Fruit fly (Drosophila melanogaster) whole organism, embryonic: ENCODE results near the gene mRpS10.

Experiments
- Atf-2 ChIP-seq: fragments of 200-800 bp; sonication (Bioruptor generic); optimal IDR thresholded peaks from 2 replicates; lab custom pipeline; 2016; ENCODE audit warnings: missing biosample characterization, missing genetic modification characterization
- Bdp1 ChIP-seq: fragments of 200-800 bp; sonication (Bioruptor generic); optimal IDR thresholded peaks from 3 replicates; lab custom pipeline; 2016; ENCODE audit warnings: missing biosample characterization, missing genetic modification characterization
- Blimp-1 ChIP-seq: fragments of 200-800 bp; sonication (Bioruptor generic); optimal IDR thresholded peaks from 3 replicates; lab custom pipeline; 2018; ENCODE audit warnings: missing biosample characterization, missing genetic modification characterization, mild to moderate bottlenecking, moderate library complexity, missing genetic modification reagents
- CG10267 ChIP-seq: fragments of 200-800 bp; sonication (Bioruptor generic); optimal IDR thresholded peaks from 2 replicates; lab custom pipeline; 2018; ENCODE audit warnings: missing biosample characterization, mild to moderate bottlenecking, missing genetic modification characterization, moderate library complexity
- CG11695 ChIP-seq: fragments of 200-800 bp; sonication (Bioruptor generic); IDR thresholded peaks from 3 replicates; pipeline ENCODE4 v1.3.6; 2022; ENCODE audit warnings: missing biosample characterization, missing genetic modification characterization
- CG12219 ChIP-seq: fragments of 200-800 bp; sonication (Bioruptor generic); optimal IDR thresholded peaks from 3 replicates; lab custom pipeline; 2018; ENCODE audit warnings: missing biosample characterization, mild to moderate bottlenecking, missing genetic modification characterization
- CG12744 ChIP-seq: fragments of 200-800 bp; sonication (Bioruptor generic); optimal IDR thresholded peaks from 2 replicates; lab custom pipeline; 2016; ENCODE audit warnings: missing biosample characterization, missing genetic modification characterization
- CG13624 ChIP-seq: fragments of 200-800 bp; sonication (Bioruptor generic); optimal IDR thresholded peaks from 2 replicates; lab custom pipeline; 2016; ENCODE audit warnings: missing biosample characterization, missing genetic modification characterization
- CG15269 ChIP-seq: fragments of 200-800 bp; sonication (Bioruptor generic); optimal IDR thresholded peaks from 2 replicates; lab custom pipeline; 2018; ENCODE audit warnings: missing biosample characterization, mild to moderate bottlenecking, missing genetic modification characterization, moderate library complexity
- CG1832 ChIP-seq: fragments of 200-800 bp; sonication (Bioruptor generic); optimal IDR thresholded peaks from 2 replicates; lab custom pipeline; 2017; ENCODE audit warnings: missing biosample characterization, mild to moderate bottlenecking, missing genetic modification characterization, inconsistent platforms
- CG2678 ChIP-seq: fragments of 200-800 bp; sonication (Bioruptor generic); optimal IDR thresholded peaks from 3 replicates; lab custom pipeline; 2019; ENCODE audit warnings: missing biosample characterization, mild to moderate bottlenecking, missing genetic modification characterization, moderate library complexity
- CG3847 ChIP-seq: fragments of 200-800 bp; sonication (Bioruptor generic); IDR thresholded peaks from 2 replicates; pipeline ENCODE4 v1.3.6; 2022; ENCODE audit warnings: missing biosample characterization, missing genetic modification characterization
- CG4328 ChIP-seq: fragments of 200-800 bp; sonication (Bioruptor generic); optimal IDR thresholded peaks from 3 replicates; lab custom pipeline; 2017; ENCODE audit warnings: missing biosample characterization, missing genetic modification reagents, missing genetic modification characterization
- CG4707 ChIP-seq: fragments of 200-800 bp; sonication (Bioruptor generic); optimal IDR thresholded peaks from 2 replicates; lab custom pipeline; 2018; ENCODE audit warnings: missing biosample characterization, mild to moderate bottlenecking, missing genetic modification characterization, moderate library complexity
- CG4730 ChIP-seq: fragments of 200-800 bp; sonication (Bioruptor generic); IDR thresholded peaks from 2 replicates; pipeline ENCODE4 v1.3.6; 2022; ENCODE audit warnings: missing biosample characterization, missing genetic modification characterization
- CG6254 ChIP-seq: fragments of 200-800 bp; sonication (Bioruptor generic); optimal IDR thresholded peaks from 3 replicates; lab custom pipeline; 2017; ENCODE audit warnings: mild to moderate bottlenecking, missing biosample characterization, missing genetic modification reagents, missing genetic modification characterization
- CG6654 ChIP-seq: fragments of 200-800 bp; sonication (Bioruptor generic); optimal IDR thresholded peaks from 2 replicates; lab custom pipeline; 2017; ENCODE audit warnings: missing biosample characterization, mild to moderate bottlenecking, missing genetic modification characterization
- CG9876 ChIP-seq: fragments of 200-800 bp; sonication (Bioruptor generic); optimal IDR thresholded peaks from 2 replicates; lab custom pipeline; 2016; ENCODE audit warnings: missing biosample characterization, missing genetic modification characterization
- CkIIα-i1 ChIP-seq: fragments of 200-800 bp; sonication (Bioruptor generic); IDR thresholded peaks from 2 replicates; pipeline ENCODE4 v1.3.6; 2022; ENCODE audit warnings: missing biosample characterization, missing genetic modification characterization
- Dfd ChIP-seq, 2 experiments: fragments of >200 bp; optimal IDR thresholded peaks; 2 replicates each; lab custom pipeline; 2017; ENCODE audit warnings: missing biosample characterization in 2 of 2, missing genetic modification characterization in 2 of 2
- Dref ChIP-seq: fragments of 200-800 bp; sonication (Bioruptor generic); IDR thresholded peaks from 2 replicates; pipeline ENCODE4 v1.3.6; 2022; ENCODE audit warnings: missing biosample characterization, missing genetic modification characterization
- E2f2 ChIP-seq: fragments of 200-800 bp; sonication (Bioruptor generic); IDR thresholded peaks from 2 replicates; pipeline ENCODE4 v1.3.6; 2022; ENCODE audit warnings: missing biosample characterization, missing genetic modification characterization
- Elba2 ChIP-seq: fragments of 200-800 bp; sonication (Bioruptor generic); optimal IDR thresholded peaks from 3 replicates; lab custom pipeline; 2016; ENCODE audit warnings: missing biosample characterization, missing genetic modification characterization
- Hr78 ChIP-seq, 2 experiments: fragments of 200-800 bp in 1 of 2; fragments of >200 bp in 1 of 2; sonication (Bioruptor generic) in 1 of 2; optimal IDR thresholded peaks; 2 replicates each; lab custom pipeline; 2017 to 2019; ENCODE audit warnings: missing biosample characterization in 2 of 2, missing genetic modification characterization in 2 of 2, mild to moderate bottlenecking in 1 of 2, moderate library complexity in 1 of 2
- NK7.1 ChIP-seq: fragments of 200-800 bp; sonication (Bioruptor generic); optimal IDR thresholded peaks from 3 replicates; lab custom pipeline; 2016; ENCODE audit warnings: missing biosample characterization, missing genetic modification characterization
- Rfx ChIP-seq: fragments of 200-800 bp; sonication (Bioruptor generic); IDR thresholded peaks from 2 replicates; pipeline ENCODE4 v1.3.6; 2022; ENCODE audit warnings: missing biosample characterization, missing genetic modification characterization
- Sry-β ChIP-seq: fragments of 200-800 bp; sonication (Bioruptor generic); optimal IDR thresholded peaks from 2 replicates; lab custom pipeline; 2018; ENCODE audit warnings: missing biosample characterization, mild to moderate bottlenecking, missing genetic modification characterization, moderate library complexity
- Tbp ChIP-seq: fragments of >200 bp; optimal IDR thresholded peaks from 2 replicates; lab custom pipeline; 2018; ENCODE audit warnings: missing biosample characterization, missing genetic modification characterization
- Xrp1 ChIP-seq: fragments of 200-800 bp; sonication (Bioruptor generic); IDR thresholded peaks from 2 replicates; pipeline ENCODE4 v1.3.6; 2022; ENCODE audit warnings: missing biosample characterization, missing genetic modification characterization
- al ChIP-seq: fragments of 200-800 bp; sonication (Bioruptor generic); IDR thresholded peaks from 2 replicates; pipeline ENCODE4 v1.3.6; 2022; ENCODE audit warnings: missing biosample characterization, missing genetic modification characterization
- aop ChIP-seq: fragments of 200-800 bp; sonication (Bioruptor generic); IDR thresholded peaks from 2 replicates; pipeline ENCODE4 v1.3.6; 2022; ENCODE audit warnings: missing biosample characterization, missing genetic modification characterization
- ase ChIP-seq: fragments of 200-800 bp; sonication (Bioruptor generic); IDR thresholded peaks from 3 replicates; pipeline ENCODE4 v1.3.6; 2022; ENCODE audit warnings: missing biosample characterization, missing genetic modification characterization
- az2 ChIP-seq: fragments of 200-800 bp; sonication (Bioruptor generic); optimal IDR thresholded peaks from 3 replicates; lab custom pipeline; 2016; ENCODE audit warnings: missing biosample characterization, missing genetic modification characterization
- cas ChIP-seq: fragments of 200-800 bp; sonication (Bioruptor generic); IDR thresholded peaks from 2 replicates; pipeline ENCODE4 v1.3.6; 2022; ENCODE audit warnings: missing biosample characterization, missing genetic modification characterization
- crc ChIP-seq: fragments of 200-800 bp; sonication (Bioruptor generic); optimal IDR thresholded peaks from 2 replicates; lab custom pipeline; 2016; ENCODE audit warnings: missing biosample characterization, missing genetic modification characterization
- dan ChIP-seq: fragments of 200-800 bp; sonication (Bioruptor generic); IDR thresholded peaks from 2 replicates; pipeline ENCODE4 v1.3.6; 2022; ENCODE audit warnings: missing biosample characterization, missing genetic modification characterization
- fd102C ChIP-seq: fragments of 200-800 bp; sonication (Bioruptor generic); optimal IDR thresholded peaks from 2 replicates; lab custom pipeline; 2018; ENCODE audit warnings: missing biosample characterization, mild to moderate bottlenecking, missing genetic modification characterization, moderate library complexity
- fru ChIP-seq: fragments of >200 bp; optimal IDR thresholded peaks from 2 replicates; lab custom pipeline; 2017
- grn ChIP-seq: fragments of 200-800 bp; sonication (Bioruptor generic); optimal IDR thresholded peaks from 3 replicates; lab custom pipeline; 2017; ENCODE audit warnings: missing biosample characterization, missing genetic modification characterization
- ind ChIP-seq: fragments of 200-800 bp; sonication (Bioruptor generic); optimal IDR thresholded peaks from 3 replicates; lab custom pipeline; 2016; ENCODE audit warnings: missing biosample characterization, missing genetic modification characterization
- kni ChIP-seq: fragments of 200-800 bp; sonication (Bioruptor generic); optimal IDR thresholded peaks from 3 replicates; lab custom pipeline; 2017; ENCODE audit warnings: mild to moderate bottlenecking, missing biosample characterization, missing genetic modification reagents, missing genetic modification characterization
- knrl ChIP-seq: fragments of 200-800 bp; sonication (Bioruptor generic); IDR thresholded peaks from 3 replicates; pipeline ENCODE4 v1.3.6; 2022; ENCODE audit warnings: missing biosample characterization, missing genetic modification characterization; ENCODE audit not compliant: partially characterized antibody
- lola ChIP-seq, 3 experiments: fragments of >200 bp in 2 of 3; fragments of 200-800 bp in 1 of 3; sonication (Bioruptor generic) in 1 of 3; optimal IDR thresholded peaks; 2 replicates each; lab custom pipeline; 2017 to 2019; ENCODE audit warnings: missing biosample characterization in 3 of 3, missing genetic modification characterization in 3 of 3, mild to moderate bottlenecking in 1 of 3, moderate library complexity in 1 of 3
- nerfin-2 ChIP-seq: fragments of 200-800 bp; sonication (Bioruptor generic); IDR thresholded peaks from 2 replicates; pipeline ENCODE4 v1.3.6; 2022; ENCODE audit warnings: missing biosample characterization, missing genetic modification characterization; ENCODE audit not compliant: partially characterized antibody
- pb ChIP-seq: fragments of 200-800 bp; sonication (Bioruptor generic); optimal IDR thresholded peaks from 3 replicates; lab custom pipeline; 2016; ENCODE audit warnings: missing biosample characterization, missing genetic modification characterization
- row ChIP-seq: fragments of 200-800 bp; sonication (Bioruptor generic); IDR thresholded peaks from 3 replicates; pipeline ENCODE4 v1.3.6; 2022; ENCODE audit warnings: missing biosample characterization, missing genetic modification characterization
- run ChIP-seq: fragments of 200-800 bp; sonication (Bioruptor generic); optimal IDR thresholded peaks from 3 replicates; lab custom pipeline; 2018; ENCODE audit warnings: missing biosample characterization, mild to moderate bottlenecking, missing genetic modification characterization
- slp2 ChIP-seq: fragments of 200-800 bp; sonication (Bioruptor generic); optimal IDR thresholded peaks from 2 replicates; lab custom pipeline; 2016; ENCODE audit warnings: missing biosample characterization, missing genetic modification characterization
- sob ChIP-seq: fragments of 200-800 bp; sonication (Bioruptor generic); IDR thresholded peaks from 2 replicates; pipeline ENCODE4 v1.3.6; 2022; ENCODE audit warnings: missing biosample characterization, missing genetic modification characterization
- tap ChIP-seq: fragments of 200-800 bp; optimal IDR thresholded peaks from 3 replicates; lab custom pipeline; 2019; ENCODE audit warnings: missing biosample characterization, mild to moderate bottlenecking, missing genetic modification characterization, moderate library complexity

The mRpS10 gene

DNA sequence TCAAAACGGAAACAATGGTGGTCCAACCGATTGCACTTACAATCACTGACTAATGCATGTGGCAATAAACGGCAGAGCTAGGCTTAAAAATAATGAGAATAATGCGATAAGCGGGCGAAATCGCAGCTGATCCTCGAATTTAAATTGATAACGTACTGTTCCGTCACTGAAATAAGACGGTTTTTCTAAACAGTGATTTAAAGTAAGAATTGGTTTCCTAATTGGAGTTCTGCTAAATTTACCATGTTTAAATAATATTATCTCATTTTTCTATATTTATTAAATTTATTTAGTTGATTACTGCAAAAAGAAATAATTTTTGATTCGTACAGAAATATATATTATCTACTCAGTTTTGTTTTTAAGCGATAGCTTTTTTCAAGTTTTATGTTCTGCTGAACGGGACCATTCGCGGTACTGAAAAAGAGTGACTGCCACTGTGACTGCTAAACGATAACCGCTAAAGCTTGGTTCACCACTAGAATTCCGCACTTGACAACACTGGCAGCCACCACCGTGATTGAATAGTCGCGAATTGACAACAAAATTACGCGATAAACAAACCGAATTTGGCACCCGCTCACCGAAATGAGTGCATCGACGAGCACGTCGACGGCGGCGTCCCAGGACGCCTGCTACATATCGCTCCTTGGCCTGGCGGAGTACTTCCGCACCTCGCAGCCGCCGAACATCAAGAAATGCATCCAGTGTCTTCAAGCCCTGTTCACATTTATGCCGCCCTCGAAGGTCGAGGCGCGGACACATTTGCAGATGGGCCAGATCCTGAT lies 20.6 kb upstream of the mRpS10 start, which contains the start of the genes Spn88Eb and Mau2 (continued):
- TF ChIP-seq Atf-2 = no peak
- TF ChIP-seq ind (GFP tag; lab: Kevin White, UChicago) = peak; percentile 77
- TF ChIP-seq CG4328 (GFP tag; lab: Kevin White, UChicago) = peak; percentile 43
- peak; percentile 5 for TF ChIP-seq slp2 (GFP tag; lab: Kevin White, UChicago)
- no peak for TF ChIP-seq CG15269
- no peak for TF ChIP-seq CG2678 (tag; lab: Kevin White, UChicago)
- TF ChIP-seq sob = peak; percentile 94
- no peak; the same call in 2 of the 3 replicates for TF ChIP-seq CG11695 (GFP tag; lab: Robert Waterston, UW)
- peak; percentile 94 for TF ChIP-seq CG10267
- no peak for TF ChIP-seq Dfd (GFP tag; optimal IDR thresholded peaks at IDR 0.05; lab: Kevin White, UChicago)
- TF ChIP-seq aop (GFP tag; lab: Robert Waterston, UW) = no peak
- peak; percentile 92 for TF ChIP-seq Rfx (GFP tag; lab: Robert Waterston, UW)
- no peak for TF ChIP-seq tap
- peak; percentile 78 for TF ChIP-seq Xrp1 (GFP tag; lab: Robert Waterston, UW)
- TF ChIP-seq fru (lab: Kevin White, UChicago) = no peak
- TF ChIP-seq pb = no peak
- no peak for TF ChIP-seq Hr78 (GFP tag; optimal IDR thresholded peaks at IDR 0.05; lab: Kevin White, UChicago)
- peak; percentile 30 for TF ChIP-seq CG13624
- TF ChIP-seq E2f2 = peak; percentile 47; the same call in 1 of the 2 replicates
- TF ChIP-seq CG6254 (GFP tag; lab: Kevin White, UChicago) = no peak
- TF ChIP-seq crc (GFP tag; lab: Kevin White, UChicago) = no peak
- TF ChIP-seq fd102C (GFP tag; lab: Kevin White, UChicago) = peak; percentile 38
- TF ChIP-seq Elba2 = peak; percentile 47
- TF ChIP-seq az2 = peak; percentile 60
- no peak for TF ChIP-seq kni (GFP tag; lab: Kevin White, UChicago)
- TF ChIP-seq al (GFP tag; lab: Robert Waterston, UW) = peak; percentile 70
- TF ChIP-seq Blimp-1 (GFP tag; lab: Kevin White, UChicago) = no peak
- TF ChIP-seq CG12744 (GFP tag; lab: Kevin White, UChicago) = no peak
- TF ChIP-seq nerfin-2 = no peak
- peak; percentile 73 for TF ChIP-seq Dref (GFP tag; lab: Robert Waterston, UW)
- 0 out of 2 replicates have a peak, but pooled peaks have one; percentile 30 for TF ChIP-seq CG4730
- TF ChIP-seq Sry-β = peak; percentile 85
- peak; percentile 91 for TF ChIP-seq CG3847 (GFP tag; lab: Robert Waterston, UW)
- peak; percentile 42; the same call in 1 of the 3 replicates for TF ChIP-seq ase (GFP tag; lab: Robert Waterston, UW)
- TF ChIP-seq grn (GFP tag; lab: Kevin White, UChicago) = no peak
- TF ChIP-seq run (tag; lab: Kevin White, UChicago) = no peak
- peak in 1 of 3 experiments; percentile 32 for TF ChIP-seq lola (GFP tag; optimal IDR thresholded peaks at IDR 0.05; lab: Kevin White, UChicago)
- TF ChIP-seq Bdp1 (GFP tag; lab: Kevin White, UChicago) = peak; percentile 56
- TF ChIP-seq NK7.1 (GFP tag; lab: Kevin White, UChicago) = no peak
- peak; percentile 82 for TF ChIP-seq knrl (GFP tag; lab: Robert Waterston, UW)
- no peak for TF ChIP-seq CkIIα-i1 (GFP tag; lab: Robert Waterston, UW)
- peak; percentile 97 for TF ChIP-seq row
- TF ChIP-seq Tbp = no peak
- peak; percentile 47; the same call in 1 of the 2 replicates for TF ChIP-seq cas
- peak; percentile 58 for TF ChIP-seq CG9876 (GFP tag; lab: Kevin White, UChicago)
- no peak for TF ChIP-seq CG4707 (GFP tag; lab: Kevin White, UChicago)
- no peak for TF ChIP-seq CG12219 (GFP tag; lab: Kevin White, UChicago)
- no peak for TF ChIP-seq CG1832 (GFP tag; lab: Kevin White, UChicago)
- no peak for TF ChIP-seq dan (GFP tag; lab: Robert Waterston, UW)
- no peak for TF ChIP-seq CG6654 (GFP tag; lab: Kevin White, UChicago)
